Worm (Caenorhabditis elegans) whole organism, young adult: Measurements from ENCODE around the gene seip-1.

Experiments
- F23B12.7 ChIP-seq: sonication (generic microtip); optimal IDR thresholded peaks from 2 replicates; lab custom pipeline; 2017; ENCODE audit warnings: missing genetic modification characterization, mild to moderate bottlenecking, missing compliant biosample characterization, antibody characterized with exemption, moderate library complexity; ENCODE audit not compliant: insufficient read depth
- T26A5.8 ChIP-seq: sonication (generic microtip); optimal IDR thresholded peaks from 2 replicates; lab custom pipeline; 2016; ENCODE audit warnings: missing genetic modification characterization, missing compliant biosample characterization
- aptf-2 ChIP-seq: fragments of 200-800 bp; sonication (Bioruptor generic); conservative IDR thresholded peaks from 2 replicates; pipeline ENCODE4 v1.3.6; 2022; ENCODE audit warnings: missing genetic modification reagents, missing genetic modification characterization, missing compliant biosample characterization
- attf-5 ChIP-seq: fragments of 200-800 bp; sonication (Bioruptor generic); optimal IDR thresholded peaks from 2 replicates; lab custom pipeline; 2018; ENCODE audit warnings: mild to moderate bottlenecking, missing genetic modification characterization, missing compliant biosample characterization
- ceh-100 ChIP-seq: fragments of 200-800 bp; sonication (Bioruptor generic); IDR thresholded peaks from 2 replicates; pipeline ENCODE4 v1.3.6; 2022; ENCODE audit warnings: missing genetic modification reagents, missing genetic modification characterization, missing compliant biosample characterization
- ceh-58 ChIP-seq: fragments of 200-800 bp; sonication (Bioruptor generic); IDR thresholded peaks from 2 replicates; pipeline ENCODE4 v1.3.6; 2022; ENCODE audit warnings: missing genetic modification characterization, missing compliant biosample characterization
- chd-7 ChIP-seq: sonication (generic microtip); optimal IDR thresholded peaks from 2 replicates; lab custom pipeline; 2016; ENCODE audit warnings: mild to moderate bottlenecking, missing genetic modification characterization, moderate library complexity, missing compliant biosample characterization
- die-1 ChIP-seq: sonication (generic microtip); optimal IDR thresholded peaks from 2 replicates; lab custom pipeline; 2016; ENCODE audit warnings: missing genotype, mild to moderate bottlenecking, missing genetic modification characterization, missing compliant biosample characterization
- dpff-1 ChIP-seq: sonication (generic microtip); optimal IDR thresholded peaks from 2 replicates; lab custom pipeline; 2017; ENCODE audit warnings: mild to moderate bottlenecking, missing genetic modification characterization, missing compliant biosample characterization
- egl-44 ChIP-seq: fragments of 200-800 bp; sonication (Bioruptor generic); IDR thresholded peaks from 2 replicates; pipeline ENCODE4 v1.3.6; 2022; ENCODE audit warnings: missing genetic modification reagents, missing genetic modification characterization, missing compliant biosample characterization
- egrh-3 ChIP-seq: fragments of 200-800 bp; sonication (Bioruptor generic); IDR thresholded peaks from 2 replicates; pipeline ENCODE4 v1.3.6; 2022; ENCODE audit warnings: missing genetic modification reagents, missing genetic modification characterization, missing compliant biosample characterization
- let-607 ChIP-seq, 2 experiments: fragments of 200-800 bp in 1 of 2; sonication (Bioruptor generic) in 1 of 2; sonication (generic microtip) in 1 of 2; optimal IDR thresholded peaks; 2 replicates each; lab custom pipeline; 2016 to 2018; ENCODE audit warnings: mild to moderate bottlenecking in 2 of 2, missing compliant biosample characterization in 2 of 2, missing genetic modification characterization in 2 of 2, moderate library complexity in 2 of 2, missing genotype in 1 of 2
- lsy-27 ChIP-seq: sonication (generic microtip); optimal IDR thresholded peaks from 2 replicates; lab custom pipeline; 2017; ENCODE audit warnings: missing genetic modification characterization, mild to moderate bottlenecking, missing compliant biosample characterization, antibody characterized with exemption, missing genotype, borderline replicate concordance; ENCODE audit not compliant: insufficient read depth
- mel-28 ChIP-seq: sonication (generic microtip); optimal IDR thresholded peaks from 2 replicates; lab custom pipeline; 2016; ENCODE audit warnings: borderline replicate concordance, mild to moderate bottlenecking, missing genetic modification characterization, missing compliant biosample characterization
- nhr-179 ChIP-seq: sonication (generic microtip); optimal IDR thresholded peaks from 2 replicates; lab custom pipeline; 2016; ENCODE audit warnings: mild to moderate bottlenecking, missing genetic modification characterization, missing compliant biosample characterization
- pbrm-1 ChIP-seq: fragments of 200-800 bp; sonication (Bioruptor generic); IDR thresholded peaks from 2 replicates; pipeline ENCODE4 v1.3.6; 2022; ENCODE audit warnings: missing genetic modification reagents, missing genetic modification characterization, missing compliant biosample characterization

Gene seip-1

ce11 chrV:6003301-6003700 is 49.7 kb downstream of the seip-1 start, which contains the start of gene fos-1:
fos-1 (plus strand) TSS chrV:6003601.
- TF ChIP-seq attf-5 (GFP tag; lab: Kevin White, UChicago) (no peak), die-1 (tag; lab: Kevin White, UChicago) (no peak), T26A5.8 (tag; lab: Kevin White, UChicago) (no peak), egrh-3 (GFP tag; lab: Robert Waterston, UW) (no peak), ceh-58 (no peak), let-607 (tag; optimal IDR thresholded peaks at IDR 0.05; lab: Kevin White, UChicago) (no peak), egl-44 (no peak), lsy-27 (no peak), ceh-100 (GFP tag; lab: Robert Waterston, UW) (no peak), nhr-179 (tag; lab: Kevin White, UChicago) (no peak), F23B12.7 (tag; lab: Kevin White, UChicago) (no peak), aptf-2 (GFP tag; lab: Robert Waterston, UW) (no peak), pbrm-1 (no peak), mel-28 (tag; lab: Kevin White, UChicago) (no peak), chd-7 (tag; lab: Kevin White, UChicago) (no peak), dpff-1 (tag; lab: Kevin White, UChicago) (no peak)
